Fruit fly (Drosophila melanogaster) whole organism, embryonic: ENCODE measurements around the gene mRpS23.

Experiments
- BEAF-32 ChIP-seq: fragments of 200-800 bp; sonication (Bioruptor generic); optimal IDR thresholded peaks from 3 replicates; lab custom pipeline; 2017; ENCODE audit warnings: missing biosample characterization, missing genetic modification characterization, mild to moderate bottlenecking, moderate library complexity, missing genetic modification reagents
- Bgb ChIP-seq: fragments of 200-800 bp; sonication (Bioruptor generic); IDR thresholded peaks from 2 replicates; pipeline ENCODE4 v1.3.6; 2022; ENCODE audit warnings: missing biosample characterization, missing genetic modification characterization; ENCODE audit not compliant: partially characterized antibody
- BtbVII ChIP-seq: fragments of 200-800 bp; sonication (Bioruptor generic); optimal IDR thresholded peaks from 3 replicates; lab custom pipeline; 2017; ENCODE audit warnings: missing biosample characterization, mild to moderate bottlenecking, missing genetic modification characterization
- CG11504 ChIP-seq: fragments of 200-800 bp; sonication (Bioruptor generic); optimal IDR thresholded peaks from 3 replicates; lab custom pipeline; 2019; ENCODE audit warnings: missing biosample characterization, mild to moderate bottlenecking, missing genetic modification characterization, moderate library complexity
- CG12769 ChIP-seq: fragments of 200-800 bp; sonication (Bioruptor generic); optimal IDR thresholded peaks from 2 replicates; lab custom pipeline; 2019; ENCODE audit warnings: missing biosample characterization, mild to moderate bottlenecking, missing genetic modification characterization, moderate library complexity
- CG13287 ChIP-seq: fragments of 200-800 bp; sonication (Bioruptor generic); IDR thresholded peaks from 2 replicates; pipeline ENCODE4 v1.3.6; 2022; ENCODE audit warnings: missing biosample characterization, missing genetic modification characterization; ENCODE audit not compliant: partially characterized antibody
- CG14860 ChIP-seq: fragments of 200-800 bp; sonication (Bioruptor generic); IDR thresholded peaks from 3 replicates; pipeline ENCODE4 v1.3.6; 2022; ENCODE audit warnings: missing biosample characterization, missing genetic modification characterization; ENCODE audit not compliant: partially characterized antibody
- CG1603 ChIP-seq: fragments of 200-800 bp; sonication (Bioruptor generic); optimal IDR thresholded peaks from 2 replicates; lab custom pipeline; 2019; ENCODE audit warnings: missing biosample characterization, mild to moderate bottlenecking, missing genetic modification characterization, moderate library complexity
- CG2116 ChIP-seq: fragments of 200-800 bp; sonication (Bioruptor generic); optimal IDR thresholded peaks from 3 replicates; lab custom pipeline; 2018; ENCODE audit warnings: missing biosample characterization, mild to moderate bottlenecking, missing genetic modification characterization
- CG3065 ChIP-seq: fragments of 200-800 bp; sonication (Bioruptor generic); optimal IDR thresholded peaks from 2 replicates; lab custom pipeline; 2016; ENCODE audit warnings: missing biosample characterization, missing genetic modification characterization
- CG34224 ChIP-seq: fragments of 200-800 bp; sonication (Bioruptor generic); IDR thresholded peaks from 3 replicates; pipeline ENCODE4 v1.3.6; 2022; ENCODE audit warnings: missing biosample characterization, missing genetic modification characterization; ENCODE audit not compliant: partially characterized antibody
- CG3995 ChIP-seq: fragments of 200-800 bp; sonication (Bioruptor generic); optimal IDR thresholded peaks from 3 replicates; lab custom pipeline; 2016; ENCODE audit warnings: missing biosample characterization, missing genetic modification characterization
- CG42726 ChIP-seq: fragments of 200-800 bp; sonication (Bioruptor generic); IDR thresholded peaks from 2 replicates; pipeline ENCODE4 v1.3.6; 2022; ENCODE audit warnings: missing biosample characterization, missing genetic modification characterization; ENCODE audit not compliant: partially characterized antibody
- CG4617 ChIP-seq: fragments of 200-800 bp; sonication (Bioruptor generic); optimal IDR thresholded peaks from 3 replicates; lab custom pipeline; 2016; ENCODE audit warnings: missing biosample characterization, missing genetic modification characterization, borderline replicate concordance
- CG5180 ChIP-seq: fragments of 200-800 bp; sonication (Bioruptor generic); optimal IDR thresholded peaks from 3 replicates; lab custom pipeline; 2017; ENCODE audit warnings: missing biosample characterization, missing genetic modification characterization, mild to moderate bottlenecking, moderate library complexity, missing genetic modification reagents
- CG7357 ChIP-seq: fragments of 200-800 bp; sonication (Bioruptor generic); IDR thresholded peaks from 3 replicates; pipeline ENCODE4 v1.3.6; 2022; ENCODE audit warnings: missing biosample characterization, missing genetic modification characterization
- CG7839 ChIP-seq: fragments of 200-800 bp; sonication (Bioruptor generic); optimal IDR thresholded peaks from 3 replicates; lab custom pipeline; 2018; ENCODE audit warnings: missing biosample characterization, mild to moderate bottlenecking, missing genetic modification characterization, moderate library complexity
- CG9797 ChIP-seq: fragments of 200-800 bp; sonication (Bioruptor generic); optimal IDR thresholded peaks from 3 replicates; lab custom pipeline; 2018; ENCODE audit warnings: missing biosample characterization, mild to moderate bottlenecking, missing genetic modification characterization
- CoRest ChIP-seq: fragments of 200-800 bp; sonication (Bioruptor generic); optimal IDR thresholded peaks from 3 replicates; lab custom pipeline; 2018; ENCODE audit warnings: missing biosample characterization, mild to moderate bottlenecking, missing genetic modification characterization, moderate library complexity
- CrebB ChIP-seq: fragments of 200-800 bp; sonication (Bioruptor generic); optimal IDR thresholded peaks from 3 replicates; lab custom pipeline; 2018; ENCODE audit warnings: missing biosample characterization, mild to moderate bottlenecking, missing genetic modification characterization
- Doc3 ChIP-seq: fragments of 200-800 bp; sonication (Bioruptor generic); IDR thresholded peaks from 3 replicates; pipeline ENCODE4 v1.3.6; 2022; ENCODE audit warnings: missing biosample characterization, missing genetic modification characterization; ENCODE audit not compliant: partially characterized antibody
- Dp ChIP-seq: fragments of 200-800 bp; sonication (Bioruptor generic); optimal IDR thresholded peaks from 2 replicates; lab custom pipeline; 2018; ENCODE audit warnings: missing biosample characterization, mild to moderate bottlenecking, missing genetic modification characterization, moderate library complexity
- Dref ChIP-seq: fragments of 200-800 bp; sonication (Bioruptor generic); IDR thresholded peaks from 2 replicates; pipeline ENCODE4 v1.3.6; 2022; ENCODE audit warnings: missing biosample characterization, missing genetic modification characterization
- E2f2 ChIP-seq: fragments of 200-800 bp; sonication (Bioruptor generic); IDR thresholded peaks from 2 replicates; pipeline ENCODE4 v1.3.6; 2022; ENCODE audit warnings: missing biosample characterization, missing genetic modification characterization
- GATAe ChIP-seq: fragments of 200-800 bp; sonication (Bioruptor generic); conservative IDR thresholded peaks from 2 replicates; pipeline ENCODE4 v1.3.6; 2022; ENCODE audit warnings: missing biosample characterization, missing genetic modification characterization
- HmgZ ChIP-seq: fragments of 200-800 bp; sonication (Bioruptor generic); optimal IDR thresholded peaks from 2 replicates; lab custom pipeline; 2018; ENCODE audit warnings: missing biosample characterization, mild to moderate bottlenecking, missing genetic modification characterization
- MBD-R2 ChIP-seq: fragments of 200-800 bp; sonication (Bioruptor generic); IDR thresholded peaks from 2 replicates; pipeline ENCODE4 v1.3.6; 2022; ENCODE audit warnings: missing biosample characterization, missing genetic modification characterization
- MESR4 ChIP-seq: fragments of 200-800 bp; sonication (Bioruptor generic); optimal IDR thresholded peaks from 2 replicates; lab custom pipeline; 2018; ENCODE audit warnings: missing biosample characterization, mild to moderate bottlenecking, missing genetic modification characterization, moderate library complexity
- Myb ChIP-seq: fragments of 200-800 bp; sonication (Bioruptor generic); optimal IDR thresholded peaks from 2 replicates; lab custom pipeline; 2016; ENCODE audit warnings: missing biosample characterization, missing genetic modification characterization
- Sry-β ChIP-seq: fragments of 200-800 bp; sonication (Bioruptor generic); optimal IDR thresholded peaks from 2 replicates; lab custom pipeline; 2018; ENCODE audit warnings: missing biosample characterization, mild to moderate bottlenecking, missing genetic modification characterization, moderate library complexity
- Sry-δ ChIP-seq: fragments of 200-800 bp; sonication (Bioruptor generic); optimal IDR thresholded peaks from 2 replicates; lab custom pipeline; 2016; ENCODE audit warnings: missing biosample characterization, missing genetic modification characterization
- Tbp ChIP-seq: fragments of >200 bp; optimal IDR thresholded peaks from 2 replicates; lab custom pipeline; 2018; ENCODE audit warnings: missing biosample characterization, missing genetic modification characterization
- YL-1 ChIP-seq: fragments of 200-800 bp; sonication (Bioruptor generic); optimal IDR thresholded peaks from 3 replicates; lab custom pipeline; 2017; ENCODE audit warnings: missing biosample characterization, mild to moderate bottlenecking, missing genetic modification characterization
- amos ChIP-seq: fragments of 200-800 bp; sonication (Bioruptor generic); IDR thresholded peaks from 2 replicates; pipeline ENCODE4 v1.3.6; 2022; ENCODE audit warnings: missing biosample characterization, missing genetic modification characterization; ENCODE audit not compliant: partially characterized antibody
- ato ChIP-seq: fragments of 200-800 bp; sonication (Bioruptor generic); IDR thresholded peaks from 2 replicates; pipeline ENCODE4 v1.3.6; 2022; ENCODE audit warnings: missing biosample characterization, missing genetic modification characterization; ENCODE audit not compliant: partially characterized antibody
- bcd ChIP-seq: fragments of 200-800 bp; sonication (Bioruptor generic); optimal IDR thresholded peaks from 2 replicates; lab custom pipeline; 2017; ENCODE audit warnings: missing biosample characterization, mild to moderate bottlenecking, missing genetic modification characterization
- gfzf ChIP-seq: fragments of 200-800 bp; sonication (Bioruptor generic); optimal IDR thresholded peaks from 2 replicates; lab custom pipeline; 2016; ENCODE audit warnings: missing biosample characterization, mild to moderate bottlenecking, missing genetic modification characterization, moderate library complexity
- gro ChIP-seq: fragments of 200-800 bp; sonication (Bioruptor generic); optimal IDR thresholded peaks from 2 replicates; lab custom pipeline; 2016; ENCODE audit warnings: missing biosample characterization, missing genetic modification characterization
- mld ChIP-seq: fragments of 200-800 bp; sonication (Bioruptor generic); IDR thresholded peaks from 3 replicates; pipeline ENCODE4 v1.3.6; 2022; ENCODE audit warnings: missing biosample characterization, missing genetic modification characterization; ENCODE audit not compliant: partially characterized antibody
- nerfin-1 ChIP-seq: fragments of 200-800 bp; sonication (Bioruptor generic); optimal IDR thresholded peaks from 3 replicates; lab custom pipeline; 2019; ENCODE audit warnings: missing biosample characterization, mild to moderate bottlenecking, missing genetic modification characterization, moderate library complexity
- pzg ChIP-seq: fragments of 200-800 bp; sonication (Bioruptor generic); optimal IDR thresholded peaks from 3 replicates; lab custom pipeline; 2018; ENCODE audit warnings: missing biosample characterization, mild to moderate bottlenecking, missing genetic modification characterization, moderate library complexity
- sima ChIP-seq: fragments of 200-800 bp; sonication (Bioruptor generic); optimal IDR thresholded peaks from 2 replicates; lab custom pipeline; 2016; ENCODE audit warnings: missing biosample characterization, missing genetic modification characterization
- sna ChIP-seq: fragments of 200-800 bp; sonication (Bioruptor generic); IDR thresholded peaks from 2 replicates; pipeline ENCODE4 v1.3.6; 2022; ENCODE audit warnings: missing biosample characterization, missing genetic modification characterization; ENCODE audit not compliant: partially characterized antibody
- sob ChIP-seq: fragments of 200-800 bp; sonication (Bioruptor generic); IDR thresholded peaks from 2 replicates; pipeline ENCODE4 v1.3.6; 2022; ENCODE audit warnings: missing biosample characterization, missing genetic modification characterization
- tgo ChIP-seq: fragments of 200-800 bp; sonication (Bioruptor generic); IDR thresholded peaks from 3 replicates; pipeline ENCODE4 v1.3.6; 2022; ENCODE audit warnings: missing biosample characterization, missing genetic modification characterization
- ttk ChIP-seq: fragments of 200-800 bp; sonication (Bioruptor generic); IDR thresholded peaks from 2 replicates; pipeline ENCODE4 v2.1.2; 2022; ENCODE audit warnings: missing biosample characterization, missing genetic modification characterization
- yki ChIP-seq: fragments of >200 bp; optimal IDR thresholded peaks from 3 replicates; lab custom pipeline; 2018

Gene mRpS23

dm6 chr2L:13829540-13829939 lies 5.3 kb downstream of the mRpS23 start, which contains the start of the genes Arpc1 and Orc5 (continued):
- peak; percentile 81; the same call in 1 of the 3 replicates for TF ChIP-seq mld (GFP tag; lab: Robert Waterston, UW)
- TF ChIP-seq ttk (GFP tag; lab: Robert Waterston, UW), result no peak
- no peak for TF ChIP-seq CG11504
- peak; percentile 18 for TF ChIP-seq nerfin-1 (tag; lab: Kevin White, UChicago)
- peak; percentile 67 for TF ChIP-seq HmgZ (tag; lab: Kevin White, UChicago)
- peak; percentile 81 for TF ChIP-seq CG2116 (GFP tag; lab: Kevin White, UChicago)
- no peak for TF ChIP-seq CG5180 (GFP tag; lab: Kevin White, UChicago)
- no peak for TF ChIP-seq gro (GFP tag; lab: Kevin White, UChicago)
- TF ChIP-seq CrebB, result no peak
- no peak for TF ChIP-seq BtbVII (GFP tag; lab: Kevin White, UChicago)
- TF ChIP-seq CG14860 (GFP tag; lab: Robert Waterston, UW), result peak; percentile 83
- peak; percentile 89 for TF ChIP-seq Dref (GFP tag; lab: Robert Waterston, UW)
- peak; percentile 88 for TF ChIP-seq Dp (GFP tag; lab: Kevin White, UChicago)
- TF ChIP-seq CG42726 (GFP tag; lab: Robert Waterston, UW), result peak; percentile 78
- peak; percentile 77 for TF ChIP-seq Doc3 (GFP tag; lab: Robert Waterston, UW)
- TF ChIP-seq CG7839, result no peak
- TF ChIP-seq bcd (GFP tag; lab: Kevin White, UChicago), result no peak

- TF ChIP-seq Sry-δ (GFP tag; lab: Kevin White, UChicago) (no peak), CG9797 (GFP tag; lab: Kevin White, UChicago) (peak; percentile 64), yki (no peak), CG12769 (tag; lab: Kevin White, UChicago) (no peak), CG13287 (peak; percentile 28; the same call in 1 of the 2 replicates), CG2116 (GFP tag; lab: Kevin White, UChicago) (peak; percentile 12), Bgb (no peak), amos (0 out of 2 replicates have a peak, but pooled peaks have one; percentile 8), Dp (GFP tag; lab: Kevin White, UChicago) (peak; percentile 38), gfzf (peak; percentile 66), sob (GFP tag; lab: Robert Waterston, UW) (no peak), Myb (GFP tag; lab: Kevin White, UChicago) (peak; percentile 81), CoRest (tag; lab: Kevin White, UChicago) (no peak), GATAe (GFP tag; lab: Robert Waterston, UW) (no peak), E2f2 (GFP tag; lab: Robert Waterston, UW) (peak; percentile 31), sima (no peak), MESR4 (GFP tag; lab: Kevin White, UChicago) (peak; percentile 14), tgo (GFP tag; lab: Robert Waterston, UW) (no peak), YL-1 (peak; percentile 24), ato (GFP tag; lab: Robert Waterston, UW) (no peak), CG4617 (GFP tag; lab: Kevin White, UChicago) (peak; percentile 22), CG34224 (GFP tag; lab: Robert Waterston, UW) (peak; percentile 20; the same call in 1 of the 3 replicates), CG1603 (tag; lab: Kevin White, UChicago) (no peak), CG3065 (no peak), Sry-β (GFP tag; lab: Kevin White, UChicago) (no peak), MBD-R2 (GFP tag; lab: Robert Waterston, UW) (peak; percentile 58), CG3995 (no peak), sna (GFP tag; lab: Robert Waterston, UW) (no peak), Tbp (GFP tag; lab: Kevin White, UChicago) (no peak), CG7357 (GFP tag; lab: Robert Waterston, UW) (no peak), pzg (peak; percentile 29), BEAF-32 (GFP tag; lab: Kevin White, UChicago) (peak; percentile 28)
Measured at dm6 chr2L:13827557-13827956, 7.3 kb downstream of the mRpS23 start, which contains the start of gene PolG1. TSS of gene PolG1 (minus strand) at chr2L:13827772.
